Worm (Caenorhabditis elegans) whole organism, midembryonic: ENCODE data around the gene acr-10.

Experiments
- T22C8.4 ChIP-seq: fragments of 200-800 bp; sonication (Bioruptor generic); IDR thresholded peaks from 2 replicates; pipeline ENCODE4 v1.3.6; 2022; ENCODE audit warnings: missing genetic modification characterization, missing compliant biosample characterization
- flt-1 ChIP-seq: fragments of 200-800 bp; sonication (Bioruptor generic); IDR thresholded peaks from 2 replicates; pipeline ENCODE4 v1.3.6; 2022; ENCODE audit warnings: missing genetic modification characterization, missing compliant biosample characterization
- klf-2 ChIP-seq: fragments of 200-800 bp; sonication (Bioruptor generic); conservative IDR thresholded peaks from 2 replicates; pipeline ENCODE4 v1.3.6; 2022; ENCODE audit warnings: missing genetic modification reagents, missing genetic modification characterization, missing compliant biosample characterization
- ref-1 ChIP-seq: fragments of 200-800 bp; sonication (Bioruptor generic); conservative IDR thresholded peaks from 2 replicates; pipeline ENCODE4 v1.3.6; 2022; ENCODE audit warnings: missing genetic modification reagents, missing genetic modification characterization, missing compliant biosample characterization
- tab-1 ChIP-seq: fragments of 200-800 bp; sonication (Bioruptor generic); IDR thresholded peaks from 2 replicates; pipeline ENCODE4 v1.3.6; 2022; ENCODE audit warnings: missing genetic modification characterization, missing compliant biosample characterization
- ztf-23 ChIP-seq: fragments of 200-800 bp; sonication (Bioruptor generic); IDR thresholded peaks from 2 replicates; pipeline ENCODE4 v1.3.6; 2022; ENCODE audit warnings: missing genetic modification reagents, missing genetic modification characterization, missing compliant biosample characterization

ce11 chrX:4018566-4019182 is 3.4 kb upstream of the acr-10 start:
- TF ChIP-seq ztf-23 (GFP tag; lab: Robert Waterston, UW) (no peak), ref-1 (GFP tag; lab: Robert Waterston, UW) (no peak), tab-1 (no peak), flt-1 (no peak), T22C8.4 (GFP tag; lab: Robert Waterston, UW) (no peak), klf-2 (GFP tag; lab: Robert Waterston, UW) (no peak)
